Fruit fly (Drosophila melanogaster): ENCODE measurements around the gene Jon66Cii.
A peak's percentile ranks its signal among the peaks of the same experiment; 100 is the strongest.

Jon66Cii gene

DNA sequence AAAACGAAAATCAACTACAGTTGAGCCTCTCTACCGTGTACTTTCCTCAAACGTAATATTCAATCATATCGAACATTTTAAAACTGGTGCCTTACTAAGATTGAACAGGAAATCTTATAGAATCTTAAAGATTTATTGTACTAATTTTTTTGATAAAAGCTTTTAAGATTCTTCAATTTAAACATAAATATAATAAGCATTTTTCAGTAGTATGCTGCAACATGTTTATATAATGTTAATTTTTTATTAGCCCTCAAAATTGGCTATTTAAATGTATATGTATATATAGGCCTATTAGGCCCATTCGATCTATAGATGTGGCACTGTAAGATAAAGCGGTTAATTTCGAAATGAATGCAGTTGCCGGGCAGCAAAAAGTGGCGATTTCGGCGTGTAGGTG is 21.9 kb downstream of the Jon66Cii start:
- TF ChIP-seq CG34406 (GFP tag; optimal IDR thresholded peaks at IDR 0.05) (no peak), Eip78C (GFP tag) (peak; percentile 62), Hr4 (GFP tag; optimal IDR thresholded peaks at IDR 0.05) (no peak), svp (GFP tag) (peak; percentile 56)

dm6 chr3L:8370922-8371321 is 22.5 kb downstream of the Jon66Cii start:
- TF ChIP-seq Eip75B (GFP tag; optimal IDR thresholded peaks at IDR 0.05), result no peak
- TF ChIP-seq CG1621 (tag; optimal IDR thresholded peaks at IDR 0.05), result no peak
- no peak for TF ChIP-seq CG16779 (tag; optimal IDR thresholded peaks at IDR 0.05)
- no peak for TF ChIP-seq CG6163 (GFP tag; IDR thresholded peaks at IDR 0.05)
- TF ChIP-seq Sox102F (GFP tag; optimal IDR thresholded peaks at IDR 0.05), result peak; percentile 70
- peak; percentile 54 for TF ChIP-seq Ets21C (GFP tag; optimal IDR thresholded peaks at IDR 0.05)
- TF ChIP-seq dsx (GFP tag; optimal IDR thresholded peaks at IDR 0.05; ENCODE audit: poor library complexity, severe bottlenecking), result no peak
- no peak for TF ChIP-seq net (GFP tag; optimal IDR thresholded peaks at IDR 0.05)
- TF ChIP-seq CG6276 (GFP tag; optimal IDR thresholded peaks at IDR 0.05), result no peak
- peak; percentile 58 for TF ChIP-seq Hr39 (GFP tag; optimal IDR thresholded peaks at IDR 0.05)
- TF ChIP-seq eg (GFP tag; IDR thresholded peaks at IDR 0.05), result no peak
- TF ChIP-seq salr (GFP tag; optimal IDR thresholded peaks at IDR 0.05), result no peak
- no peak for TF ChIP-seq CG7368 (GFP tag; optimal IDR thresholded peaks at IDR 0.05)
- TF ChIP-seq Smox (GFP tag; optimal IDR thresholded peaks at IDR 0.05), result peak; percentile 64
- TF ChIP-seq CG9139 (GFP tag; optimal IDR thresholded peaks at IDR 0.05), result no peak
- TF ChIP-seq lz (GFP tag; optimal IDR thresholded peaks at IDR 0.05), result peak; percentile 57
- no peak for TF ChIP-seq CG8319 (GFP tag; optimal IDR thresholded peaks at IDR 0.05)
- no peak for TF ChIP-seq CG11294 (GFP tag; IDR thresholded peaks at IDR 0.05)
- peak; percentile 44 for TF ChIP-seq Sox14 (GFP tag; optimal IDR thresholded peaks at IDR 0.05)
- peak; percentile 66 for TF ChIP-seq CG31627 (GFP tag; optimal IDR thresholded peaks at IDR 0.05)
- no peak for TF ChIP-seq spab (GFP tag; optimal IDR thresholded peaks at IDR 0.05)
- TF ChIP-seq Eip78C (GFP tag), result peak; percentile 80
- no peak for TF ChIP-seq Gug (GFP tag; IDR thresholded peaks at IDR 0.05)
- TF ChIP-seq CG3919 (GFP tag; optimal IDR thresholded peaks at IDR 0.05), result peak; percentile 4
- no peak for TF ChIP-seq Hr38 (GFP tag; optimal IDR thresholded peaks at IDR 0.05)
- no peak for TF ChIP-seq fd59A (GFP tag; optimal IDR thresholded peaks at IDR 0.05)
- no peak for TF ChIP-seq CG32006 (GFP tag; optimal IDR thresholded peaks at IDR 0.05)
- TF ChIP-seq Blimp-1 (GFP tag; optimal IDR thresholded peaks at IDR 0.05), result peak; percentile 9
- no peak for TF ChIP-seq ss (GFP tag; optimal IDR thresholded peaks at IDR 0.05)
- TF ChIP-seq acj6 (GFP tag; optimal IDR thresholded peaks at IDR 0.05), result peak; percentile 10
- no peak for TF ChIP-seq CG4318 (GFP tag; optimal IDR thresholded peaks at IDR 0.05)
- TF ChIP-seq topi (GFP tag; optimal IDR thresholded peaks at IDR 0.05), result peak; percentile 64
- no peak for TF ChIP-seq achi (GFP tag; optimal IDR thresholded peaks at IDR 0.05)
- TF ChIP-seq CG10631 (GFP tag; optimal IDR thresholded peaks at IDR 0.05), result no peak
- no peak for TF ChIP-seq CG10669 (GFP tag; optimal IDR thresholded peaks at IDR 0.05)
- TF ChIP-seq CG6854 (GFP tag; optimal IDR thresholded peaks at IDR 0.05), result no peak
- TF ChIP-seq CG11902 (GFP tag; optimal IDR thresholded peaks at IDR 0.05), result no peak
- TF ChIP-seq Hr4 (GFP tag; optimal IDR thresholded peaks at IDR 0.05), result no peak
- peak; percentile 86 for TF ChIP-seq svp (GFP tag)
- peak; percentile 61 for TF ChIP-seq esn (GFP tag; optimal IDR thresholded peaks at IDR 0.05)
- TF ChIP-seq cyc (GFP tag; optimal IDR thresholded peaks at IDR 0.05), result peak; percentile 51
- no peak for TF ChIP-seq CG6792 (GFP tag; optimal IDR thresholded peaks at IDR 0.05)
- peak; percentile 73 for TF ChIP-seq Met (GFP tag; optimal IDR thresholded peaks at IDR 0.05)
- TF ChIP-seq CG8632 (GFP tag; optimal IDR thresholded peaks at IDR 0.05), result peak; percentile 4
- TF ChIP-seq fd85E (GFP tag; optimal IDR thresholded peaks at IDR 0.05), result no peak
- peak; percentile 10 for TF ChIP-seq pdm3 (GFP tag; optimal IDR thresholded peaks at IDR 0.05)
- no peak for TF ChIP-seq Ets96B (tag; optimal IDR thresholded peaks at IDR 0.05)
- TF ChIP-seq vri (GFP tag; optimal IDR thresholded peaks at IDR 0.05), result peak; percentile 58
- TF ChIP-seq CG34406 (GFP tag; optimal IDR thresholded peaks at IDR 0.05), result no peak
- peak; percentile 14 for TF ChIP-seq OdsH (GFP tag; optimal IDR thresholded peaks at IDR 0.05)
